Fruit fly (Drosophila melanogaster) whole organism, embryonic: ENCODE data around the gene CG46318.

Source experiments
- Atf6 ChIP-seq: fragments of 200-800 bp; sonication (Bioruptor generic); IDR thresholded peaks from 2 replicates; pipeline ENCODE4 v1.3.6; 2022; ENCODE audit warnings: missing biosample characterization, missing genetic modification characterization
- CG11247 ChIP-seq: fragments of 200-800 bp; sonication (Bioruptor generic); IDR thresholded peaks from 2 replicates; pipeline ENCODE4 v1.3.6; 2022; ENCODE audit warnings: missing biosample characterization, missing genetic modification characterization
- CG1647 ChIP-seq: fragments of 200-800 bp; sonication (Bioruptor generic); optimal IDR thresholded peaks from 3 replicates; lab custom pipeline; 2016; ENCODE audit warnings: missing biosample characterization, missing genetic modification characterization
- CkIIα-i1 ChIP-seq: fragments of 200-800 bp; sonication (Bioruptor generic); IDR thresholded peaks from 2 replicates; pipeline ENCODE4 v1.3.6; 2022; ENCODE audit warnings: missing biosample characterization, missing genetic modification characterization
- Dp ChIP-seq: fragments of 200-800 bp; sonication (Bioruptor generic); optimal IDR thresholded peaks from 2 replicates; lab custom pipeline; 2018; ENCODE audit warnings: missing biosample characterization, mild to moderate bottlenecking, missing genetic modification characterization, moderate library complexity
- Stat92E ChIP-seq, 3 experiments: fragments of >200 bp in 2 of 3; fragments of 200-800 bp in 1 of 3; sonication (Bioruptor generic) in 1 of 3; optimal IDR thresholded peaks; 2 replicates each; lab custom pipeline; 2017 to 2019; ENCODE audit warnings: missing biosample characterization in 3 of 3, missing genetic modification characterization in 3 of 3, mild to moderate bottlenecking in 1 of 3, moderate library complexity in 1 of 3
- jigr1 ChIP-seq: fragments of 200-800 bp; sonication (Bioruptor generic); IDR thresholded peaks from 3 replicates; pipeline ENCODE4 v1.3.6; 2022; ENCODE audit warnings: missing biosample characterization, missing genetic modification characterization
- mirr ChIP-seq: fragments of 200-800 bp; sonication (Bioruptor generic); optimal IDR thresholded peaks from 3 replicates; lab custom pipeline; 2018; ENCODE audit warnings: missing biosample characterization, mild to moderate bottlenecking, missing genetic modification characterization
- seq ChIP-seq: fragments of 200-800 bp; sonication (Bioruptor generic); IDR thresholded peaks from 2 replicates; pipeline ENCODE4 v1.3.6; 2022; ENCODE audit warnings: missing biosample characterization, missing genetic modification characterization

DNA sequence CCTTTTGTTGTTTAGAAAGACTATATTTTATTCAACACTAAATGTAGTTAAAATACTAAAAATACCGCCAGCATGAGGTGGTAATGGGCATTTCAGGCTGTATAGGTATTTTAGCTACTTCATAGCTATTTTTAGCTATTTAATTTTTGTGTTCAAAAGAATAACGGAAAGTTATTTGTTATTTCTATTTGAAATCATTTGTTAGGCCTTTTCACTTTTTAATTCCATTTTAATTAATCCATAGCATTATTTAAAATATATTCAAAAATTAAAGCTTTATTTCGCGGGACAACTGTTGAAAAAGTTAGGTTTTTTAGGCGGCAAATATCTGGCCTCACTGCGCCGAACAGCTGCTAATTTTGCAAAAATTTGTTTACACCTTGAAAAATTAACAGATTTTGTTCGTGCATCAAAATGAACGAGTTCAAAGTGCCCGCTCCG is 2.9 kb upstream of the CG46318 start, which contains the start of the genes dind and CG7706:
- TF ChIP-seq Dp (GFP tag; lab: Kevin White, UChicago) (peak; percentile 40), mirr (GFP tag; lab: Kevin White, UChicago) (no peak), CkIIα-i1 (no peak), Atf6 (GFP tag; lab: Robert Waterston, UW) (no peak), jigr1 (GFP tag; lab: Robert Waterston, UW) (no peak), CG11247 (GFP tag; lab: Robert Waterston, UW) (no peak), seq (GFP tag; lab: Robert Waterston, UW) (no peak), Stat92E (GFP tag; optimal IDR thresholded peaks at IDR 0.05; lab: Kevin White, UChicago) (no peak), CG1647 (GFP tag; lab: Kevin White, UChicago) (no peak)
